Fruit fly (Drosophila melanogaster) whole organism, embryonic: ENCODE results near the gene Sumo.

ENCODE experiments used
- Antp ChIP-seq: fragments of 200-800 bp; sonication (Bioruptor generic); optimal IDR thresholded peaks from 3 replicates; lab custom pipeline; 2016; ENCODE audit warnings: missing biosample characterization, missing genetic modification characterization
- B-H1 ChIP-seq: fragments of 200-800 bp; sonication (Bioruptor generic); IDR thresholded peaks from 3 replicates; pipeline ENCODE4 v1.3.6; 2022; ENCODE audit warnings: missing biosample characterization, missing genetic modification characterization
- C15 ChIP-seq: fragments of 200-800 bp; sonication (Bioruptor generic); IDR thresholded peaks from 3 replicates; pipeline ENCODE4 v1.3.6; 2022; ENCODE audit warnings: missing biosample characterization, missing genetic modification characterization
- CG11085 ChIP-seq: fragments of 200-800 bp; sonication (Bioruptor generic); IDR thresholded peaks from 2 replicates; pipeline ENCODE4 v1.3.6; 2022; ENCODE audit warnings: missing biosample characterization, missing genetic modification characterization
- CG12236 ChIP-seq: fragments of 200-800 bp; sonication (Bioruptor generic); optimal IDR thresholded peaks from 2 replicates; lab custom pipeline; 2016; ENCODE audit warnings: missing biosample characterization, missing genetic modification characterization
- CG12942 ChIP-seq: fragments of 200-800 bp; sonication (Bioruptor generic); optimal IDR thresholded peaks from 3 replicates; lab custom pipeline; 2016; ENCODE audit warnings: missing biosample characterization, missing genetic modification characterization
- CG13296 ChIP-seq: fragments of 200-800 bp; sonication (Bioruptor generic); optimal IDR thresholded peaks from 3 replicates; lab custom pipeline; 2018; ENCODE audit warnings: missing biosample characterization, mild to moderate bottlenecking, missing genetic modification characterization
- CG13775 ChIP-seq: fragments of 200-800 bp; sonication (Bioruptor generic); optimal IDR thresholded peaks from 3 replicates; lab custom pipeline; 2017; ENCODE audit warnings: missing biosample characterization, mild to moderate bottlenecking, missing genetic modification characterization
- CG16863 ChIP-seq: fragments of 200-800 bp; sonication (Bioruptor generic); optimal IDR thresholded peaks from 3 replicates; lab custom pipeline; 2016; ENCODE audit warnings: missing biosample characterization, missing genetic modification characterization
- CG17359 ChIP-seq: fragments of 200-800 bp; sonication (Bioruptor generic); optimal IDR thresholded peaks from 3 replicates; lab custom pipeline; 2018; ENCODE audit warnings: missing biosample characterization, mild to moderate bottlenecking, missing genetic modification characterization, moderate library complexity
- CG17361 ChIP-seq: fragments of 200-800 bp; sonication (Bioruptor generic); IDR thresholded peaks from 3 replicates; pipeline ENCODE4 v1.3.6; 2022; ENCODE audit warnings: missing biosample characterization, missing genetic modification characterization
- CG18764 ChIP-seq: fragments of 200-800 bp; sonication (Bioruptor generic); optimal IDR thresholded peaks from 3 replicates; lab custom pipeline; 2016; ENCODE audit warnings: missing biosample characterization, missing genetic modification characterization
- CG2116 ChIP-seq: fragments of 200-800 bp; sonication (Bioruptor generic); optimal IDR thresholded peaks from 3 replicates; lab custom pipeline; 2018; ENCODE audit warnings: missing biosample characterization, mild to moderate bottlenecking, missing genetic modification characterization
- CG31388 ChIP-seq: fragments of 200-800 bp; sonication (Bioruptor generic); optimal IDR thresholded peaks from 2 replicates; lab custom pipeline; 2016; ENCODE audit warnings: missing biosample characterization, missing genetic modification characterization
- CG3995 ChIP-seq: fragments of 200-800 bp; sonication (Bioruptor generic); optimal IDR thresholded peaks from 3 replicates; lab custom pipeline; 2016; ENCODE audit warnings: missing biosample characterization, missing genetic modification characterization
- CG4282 ChIP-seq: fragments of 200-800 bp; sonication (Bioruptor generic); optimal IDR thresholded peaks from 2 replicates; lab custom pipeline; 2016; ENCODE audit warnings: missing biosample characterization, missing genetic modification characterization
- CG4730 ChIP-seq: fragments of 200-800 bp; sonication (Bioruptor generic); IDR thresholded peaks from 2 replicates; pipeline ENCODE4 v1.3.6; 2022; ENCODE audit warnings: missing biosample characterization, missing genetic modification characterization
- CG4854 ChIP-seq: fragments of 200-800 bp; sonication (Bioruptor generic); optimal IDR thresholded peaks from 2 replicates; lab custom pipeline; 2016; ENCODE audit warnings: missing biosample characterization, missing genetic modification characterization, inconsistent platforms
- Deaf1 ChIP-seq: fragments of 200-800 bp; optimal IDR thresholded peaks from 3 replicates; lab custom pipeline; 2019; ENCODE audit warnings: missing biosample characterization, mild to moderate bottlenecking, missing genetic modification characterization, moderate library complexity
- Dll ChIP-seq: fragments of 200-800 bp; sonication (Bioruptor generic); IDR thresholded peaks from 4 replicates; pipeline ENCODE4 v1.3.6; 2022; ENCODE audit warnings: missing biosample characterization, missing genetic modification characterization; ENCODE audit not compliant: partially characterized antibody
- E2f2 ChIP-seq: fragments of 200-800 bp; sonication (Bioruptor generic); IDR thresholded peaks from 2 replicates; pipeline ENCODE4 v1.3.6; 2022; ENCODE audit warnings: missing biosample characterization, missing genetic modification characterization
- HmgZ ChIP-seq: fragments of 200-800 bp; sonication (Bioruptor generic); optimal IDR thresholded peaks from 2 replicates; lab custom pipeline; 2018; ENCODE audit warnings: missing biosample characterization, mild to moderate bottlenecking, missing genetic modification characterization
- Hmx ChIP-seq: fragments of 200-800 bp; sonication (Bioruptor generic); optimal IDR thresholded peaks from 2 replicates; lab custom pipeline; 2016; ENCODE audit warnings: missing biosample characterization, missing genetic modification characterization
- Hsf ChIP-seq: fragments of 200-800 bp; sonication (Bioruptor generic); optimal IDR thresholded peaks from 3 replicates; lab custom pipeline; 2016; ENCODE audit warnings: missing biosample characterization, missing genetic modification characterization
- MBD-R2 ChIP-seq: fragments of 200-800 bp; sonication (Bioruptor generic); IDR thresholded peaks from 2 replicates; pipeline ENCODE4 v1.3.6; 2022; ENCODE audit warnings: missing biosample characterization, missing genetic modification characterization
- MESR4 ChIP-seq: fragments of 200-800 bp; sonication (Bioruptor generic); optimal IDR thresholded peaks from 2 replicates; lab custom pipeline; 2018; ENCODE audit warnings: missing biosample characterization, mild to moderate bottlenecking, missing genetic modification characterization, moderate library complexity
- Nf-YC ChIP-seq: fragments of 200-800 bp; optimal IDR thresholded peaks from 3 replicates; lab custom pipeline; 2019; ENCODE audit warnings: missing biosample characterization, mild to moderate bottlenecking, missing genetic modification characterization, moderate library complexity
- Opbp ChIP-seq: fragments of 200-800 bp; sonication (Bioruptor generic); IDR thresholded peaks from 3 replicates; pipeline ENCODE4 v1.3.6; 2022; ENCODE audit warnings: missing biosample characterization, missing genetic modification characterization; ENCODE audit not compliant: partially characterized antibody
- Ravus ChIP-seq: fragments of 200-800 bp; sonication (Bioruptor generic); IDR thresholded peaks from 2 replicates; pipeline ENCODE4 v1.3.6; 2022; ENCODE audit warnings: missing biosample characterization, missing genetic modification characterization
- Scr ChIP-seq: fragments of 200-800 bp; sonication (Bioruptor generic); IDR thresholded peaks from 2 replicates; pipeline ENCODE4 v1.3.6; 2022; ENCODE audit warnings: missing biosample characterization, missing genetic modification characterization; ENCODE audit not compliant: partially characterized antibody
- Sry-β ChIP-seq: fragments of 200-800 bp; sonication (Bioruptor generic); optimal IDR thresholded peaks from 2 replicates; lab custom pipeline; 2018; ENCODE audit warnings: missing biosample characterization, mild to moderate bottlenecking, missing genetic modification characterization, moderate library complexity
- amos ChIP-seq: fragments of 200-800 bp; sonication (Bioruptor generic); IDR thresholded peaks from 2 replicates; pipeline ENCODE4 v1.3.6; 2022; ENCODE audit warnings: missing biosample characterization, missing genetic modification characterization; ENCODE audit not compliant: partially characterized antibody
- bigmax ChIP-seq: fragments of 200-800 bp; sonication (Bioruptor generic); optimal IDR thresholded peaks from 2 replicates; lab custom pipeline; 2018; ENCODE audit warnings: missing biosample characterization, mild to moderate bottlenecking, missing genetic modification characterization
- ci ChIP-seq: fragments of 200-800 bp; sonication (Bioruptor generic); IDR thresholded peaks from 3 replicates; pipeline ENCODE4 v1.3.6; 2022; ENCODE audit warnings: missing biosample characterization, missing genetic modification characterization
- dysf ChIP-seq: fragments of 200-800 bp; sonication (Bioruptor generic); IDR thresholded peaks from 3 replicates; pipeline ENCODE4 v1.3.6; 2022; ENCODE audit warnings: missing biosample characterization, missing genetic modification characterization
- ewg ChIP-seq: fragments of 200-800 bp; sonication (Bioruptor generic); optimal IDR thresholded peaks from 3 replicates; lab custom pipeline; 2017; ENCODE audit warnings: mild to moderate bottlenecking, missing biosample characterization, missing genetic modification reagents, missing genetic modification characterization
- grau ChIP-seq: fragments of 200-800 bp; optimal IDR thresholded peaks from 3 replicates; lab custom pipeline; 2019; ENCODE audit warnings: missing biosample characterization, mild to moderate bottlenecking, missing genetic modification characterization, moderate library complexity
- maf-S ChIP-seq: fragments of 200-800 bp; sonication (Bioruptor generic); optimal IDR thresholded peaks from 2 replicates; lab custom pipeline; 2016; ENCODE audit warnings: missing biosample characterization, missing genetic modification characterization
- nerfin-1 ChIP-seq: fragments of 200-800 bp; sonication (Bioruptor generic); optimal IDR thresholded peaks from 3 replicates; lab custom pipeline; 2019; ENCODE audit warnings: missing biosample characterization, mild to moderate bottlenecking, missing genetic modification characterization, moderate library complexity
- rib ChIP-seq: fragments of 200-800 bp; sonication (Bioruptor generic); IDR thresholded peaks from 2 replicates; pipeline ENCODE4 v1.3.6; 2022; ENCODE audit warnings: missing biosample characterization, missing genetic modification characterization
- sc ChIP-seq, 3 experiments: fragments of >200 bp in 2 of 3; fragments of 200-800 bp in 1 of 3; sonication (Bioruptor generic) in 1 of 3; optimal IDR thresholded peaks; 2 replicates in 2 of 3; 3 replicates in 1 of 3; lab custom pipeline; 2017; ENCODE audit warnings: mild to moderate bottlenecking in 1 of 3, missing biosample characterization in 1 of 3, missing genetic modification characterization in 1 of 3, missing genetic modification reagents in 1 of 3
- scrt ChIP-seq: fragments of 200-800 bp; sonication (Bioruptor generic); optimal IDR thresholded peaks from 2 replicates; lab custom pipeline; 2018; ENCODE audit warnings: missing biosample characterization, mild to moderate bottlenecking, missing genetic modification characterization, moderate library complexity
- sima ChIP-seq: fragments of 200-800 bp; sonication (Bioruptor generic); optimal IDR thresholded peaks from 2 replicates; lab custom pipeline; 2016; ENCODE audit warnings: missing biosample characterization, missing genetic modification characterization
- sisA ChIP-seq: fragments of 200-800 bp; sonication (Bioruptor generic); IDR thresholded peaks from 2 replicates; pipeline ENCODE4 v1.3.6; 2022; ENCODE audit warnings: missing biosample characterization, missing genetic modification characterization
- slbo ChIP-seq: fragments of 200-800 bp; sonication (Bioruptor generic); IDR thresholded peaks from 2 replicates; pipeline ENCODE4 v1.3.6; 2022; ENCODE audit warnings: missing biosample characterization, missing genetic modification characterization
- stwl ChIP-seq: fragments of 200-800 bp; sonication (Bioruptor generic); optimal IDR thresholded peaks from 3 replicates; lab custom pipeline; 2018; ENCODE audit warnings: missing biosample characterization, mild to moderate bottlenecking, missing genetic modification characterization, moderate library complexity
- tap ChIP-seq: fragments of 200-800 bp; optimal IDR thresholded peaks from 3 replicates; lab custom pipeline; 2019; ENCODE audit warnings: missing biosample characterization, mild to moderate bottlenecking, missing genetic modification characterization, moderate library complexity
- trem ChIP-seq: fragments of 200-800 bp; optimal IDR thresholded peaks from 3 replicates; lab custom pipeline; 2019; ENCODE audit warnings: missing biosample characterization, mild to moderate bottlenecking, missing genetic modification characterization, moderate library complexity
- ttk ChIP-seq: fragments of 200-800 bp; sonication (Bioruptor generic); IDR thresholded peaks from 2 replicates; pipeline ENCODE4 v2.1.2; 2022; ENCODE audit warnings: missing biosample characterization, missing genetic modification characterization
- unc-4 ChIP-seq: fragments of 200-800 bp; sonication (Bioruptor generic); IDR thresholded peaks from 2 replicates; pipeline ENCODE4 v1.3.6; 2022; ENCODE audit warnings: missing biosample characterization, missing genetic modification characterization; ENCODE audit not compliant: partially characterized antibody
- vvl ChIP-seq: fragments of 200-800 bp; sonication (Bioruptor generic); IDR thresholded peaks from 2 replicates; pipeline ENCODE4 v1.3.6; 2022; ENCODE audit warnings: missing biosample characterization, missing genetic modification characterization

Sumo gene

DNA sequence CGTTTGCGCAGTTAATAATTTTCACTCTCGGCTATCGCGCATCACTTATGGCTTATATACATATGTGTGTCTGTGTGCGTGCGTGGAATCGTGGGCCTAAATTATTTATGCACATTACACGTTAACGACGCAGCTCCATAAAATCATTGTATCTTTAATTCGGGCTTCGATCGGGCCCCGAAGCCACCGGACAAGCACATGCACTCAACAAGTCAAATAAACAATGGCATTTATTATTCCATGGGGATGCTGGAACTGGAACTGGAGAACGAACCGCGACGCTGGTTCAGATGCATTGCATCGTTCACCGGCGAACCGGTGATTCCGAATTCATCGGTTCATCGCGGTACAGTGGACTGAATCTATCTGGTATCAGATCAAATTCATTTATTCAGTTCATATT is 18.9 kb downstream of the Sumo start, which contains the start of gene ihog (continued):
- TF ChIP-seq trem (peak; percentile 32), unc-4 (GFP tag; lab: Robert Waterston, UW) (peak; percentile 47; the same call in 1 of the 2 replicates), CG12942 (GFP tag; lab: Kevin White, UChicago) (no peak), tap (peak; percentile 46), Dll (GFP tag; lab: Robert Waterston, UW) (peak; percentile 54; the same call in 3 of the 4 replicates), CG31388 (no peak), slbo (GFP tag; lab: Robert Waterston, UW) (0 out of 2 replicates have a peak, but pooled peaks have one; percentile 13), CG17359 (no peak), CG17361 (0 out of 3 replicates have a peak, but pooled peaks have one; percentile 27), amos (GFP tag; lab: Robert Waterston, UW) (peak; percentile 72), CG13775 (GFP tag; lab: Kevin White, UChicago) (peak; percentile 41), CG2116 (GFP tag; lab: Kevin White, UChicago) (peak; percentile 2), E2f2 (GFP tag; lab: Robert Waterston, UW) (peak; percentile 36; the same call in 1 of the 2 replicates), B-H1 (GFP tag; lab: Robert Waterston, UW) (no peak), MESR4 (GFP tag; lab: Kevin White, UChicago) (peak; percentile 78), Hsf (GFP tag; lab: Kevin White, UChicago) (no peak), scrt (GFP tag; lab: Kevin White, UChicago) (peak; percentile 62), vvl (GFP tag; lab: Robert Waterston, UW) (peak; percentile 52), HmgZ (peak; percentile 13), stwl (tag; lab: Kevin White, UChicago) (peak; percentile 21), nerfin-1 (tag; lab: Kevin White, UChicago) (peak; percentile 19), CG4854 (GFP tag; lab: Kevin White, UChicago) (no peak), CG13296 (GFP tag; lab: Kevin White, UChicago) (peak; percentile 24), Nf-YC (no peak), Scr (peak; percentile 47; the same call in 1 of the 2 replicates), Ravus (GFP tag; lab: Robert Waterston, UW) (no peak), ewg (GFP tag; lab: Kevin White, UChicago) (peak; percentile 53), ci (peak; percentile 39; the same call in 1 of the 3 replicates), Sry-β (GFP tag; lab: Kevin White, UChicago) (peak; percentile 72), Opbp (peak; percentile 67), CG4282 (peak; percentile 17)
- TF ChIP-seq, all 482 proteins: peak for 83

DNA sequence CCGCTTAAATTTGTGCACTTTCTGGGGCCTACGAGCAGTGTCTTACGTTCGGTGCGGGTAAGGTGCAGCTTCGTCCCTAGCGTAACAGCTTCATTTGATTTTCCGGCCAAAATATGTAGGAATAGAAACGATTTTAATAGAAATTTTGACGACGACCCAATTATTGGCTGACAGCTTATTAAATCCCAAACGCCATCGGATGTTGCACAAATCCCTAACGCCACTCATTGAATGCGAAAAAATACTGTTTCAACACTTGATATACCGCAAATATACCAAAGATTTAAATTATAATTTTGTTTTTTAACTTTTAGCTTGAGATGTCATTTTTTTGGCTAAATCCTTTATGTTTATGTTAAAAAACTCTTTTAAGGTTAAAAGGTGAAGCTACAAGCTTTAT is 22.4 kb downstream of the Sumo start, which contains the start of gene Fgop2:
Gene Fgop2 (minus strand): TSS at position 202 of the 400 bp plus-strand sequence.
- TF ChIP-seq sisA (GFP tag; lab: Robert Waterston, UW) (no peak), rib (GFP tag; lab: Robert Waterston, UW) (no peak), dysf (no peak), grau (no peak), Antp (GFP tag; lab: Kevin White, UChicago) (no peak), CG12236 (GFP tag; lab: Kevin White, UChicago) (no peak), CG3995 (no peak), Opbp (no peak), CG4730 (no peak), scrt (GFP tag; lab: Kevin White, UChicago) (no peak), Hmx (no peak), CG11085 (no peak), CG18764 (GFP tag; lab: Kevin White, UChicago) (no peak), C15 (no peak), CG16863 (GFP tag; lab: Kevin White, UChicago) (no peak), sima (GFP tag; lab: Kevin White, UChicago) (no peak), ttk (no peak), sc (optimal IDR thresholded peaks at IDR 0.05; lab: Kevin White, UChicago) (no peak), sc (GFP tag; optimal IDR thresholded peaks at IDR 0.05; lab: Kevin White, UChicago) (no peak), bigmax (no peak), Deaf1 (tag; lab: Kevin White, UChicago) (no peak), maf-S (GFP tag; lab: Kevin White, UChicago) (no peak), E2f2 (GFP tag; lab: Robert Waterston, UW) (peak; percentile 82), MESR4 (GFP tag; lab: Kevin White, UChicago) (peak; percentile 81), MBD-R2 (peak; percentile 69), CG2116 (GFP tag; lab: Kevin White, UChicago) (peak; percentile 6)
